Fruit fly (Drosophila melanogaster): ENCODE results near the gene CG11403.

CG11403 gene

dm6 chrX:1275018-1275820, 35.5 kb upstream of the CG11403 start, which contains the start of gene Atf3 (continued):
- peak; percentile 96 for TF ChIP-seq abd-A (tag; optimal IDR thresholded peaks at IDR 0.05)
- peak; percentile 99 for TF ChIP-seq CG12744 (GFP tag; optimal IDR thresholded peaks at IDR 0.05)
- TF ChIP-seq Dip2 (GFP tag; IDR thresholded peaks at IDR 0.05): peak; percentile 83
- TF ChIP-seq CG7357 (GFP tag; IDR thresholded peaks at IDR 0.05): peak; percentile 97
- peak; percentile 99 for TF ChIP-seq CG17361 (GFP tag; IDR thresholded peaks at IDR 0.05)
- peak in 1 of 3 experiments; percentile 59 for TF ChIP-seq Stat92E (GFP tag; optimal IDR thresholded peaks at IDR 0.05)
- TF ChIP-seq CG6689 (GFP tag; IDR thresholded peaks at IDR 0.05): peak; percentile 99
- peak; percentile 98 for TF ChIP-seq phol (tag; optimal IDR thresholded peaks at IDR 0.05)
- TF ChIP-seq ab (GFP tag; optimal IDR thresholded peaks at IDR 0.05): peak; percentile 98
- peak; percentile 97 for TF ChIP-seq CG10462 (GFP tag; optimal IDR thresholded peaks at IDR 0.05)
- TF ChIP-seq Sox102F (GFP tag; optimal IDR thresholded peaks at IDR 0.05): peak; percentile 99
- peak; percentile 97 for TF ChIP-seq NC2β (GFP tag; optimal IDR thresholded peaks at IDR 0.05)
- TF ChIP-seq CG3838 (GFP tag; optimal IDR thresholded peaks at IDR 0.05): peak; percentile 98
- TF ChIP-seq Sox100B (GFP tag; optimal IDR thresholded peaks at IDR 0.05): peak; percentile 99
- TF ChIP-seq Dad (GFP tag; optimal IDR thresholded peaks at IDR 0.05): peak; percentile 99
- peak; percentile 72; the same call in 1 of the 2 replicates for TF ChIP-seq CG4360 (GFP tag; IDR thresholded peaks at IDR 0.05)
- peak; percentile 72 to 79 for TF ChIP-seq insv (GFP tag; optimal IDR thresholded peaks at IDR 0.05)
- peak; percentile 87 for TF ChIP-seq E2f2 (GFP tag; IDR thresholded peaks at IDR 0.05)
- TF ChIP-seq tgo (GFP tag; IDR thresholded peaks at IDR 0.05): peak; percentile 99
- TF ChIP-seq CG3847 (GFP tag; IDR thresholded peaks at IDR 0.05): peak; percentile 99
- peak; percentile 99 for TF ChIP-seq fu2 (GFP tag; optimal IDR thresholded peaks at IDR 0.05)
- peak; percentile 94 for TF ChIP-seq Lhr (GFP tag; optimal IDR thresholded peaks at IDR 0.05)
- TF ChIP-seq CG11456 (GFP tag; IDR thresholded peaks at IDR 0.05): peak; percentile 99
- peak; percentile 29 for TF ChIP-seq gfzf (GFP tag; optimal IDR thresholded peaks at IDR 0.05)
- peak; percentile 98 for TF ChIP-seq Mrtf (GFP tag; IDR thresholded peaks at IDR 0.05)
- TF ChIP-seq CG14965 (GFP tag; optimal IDR thresholded peaks at IDR 0.05; ENCODE audit: borderline replicate concordance): peak; percentile 91
- TF ChIP-seq CG18476 (GFP tag; optimal IDR thresholded peaks at IDR 0.05): peak; percentile 98
- no peak for TF ChIP-seq CG8478 (optimal IDR thresholded peaks at IDR 0.05)
- TF ChIP-seq CG31224 (GFP tag; IDR thresholded peaks at IDR 0.05): peak; percentile 96
- TF ChIP-seq CG9437 (GFP tag; optimal IDR thresholded peaks at IDR 0.05): peak; percentile 95
- peak; percentile 96 for TF ChIP-seq YL-1 (GFP tag; optimal IDR thresholded peaks at IDR 0.05)
- TF ChIP-seq Oli (tag; optimal IDR thresholded peaks at IDR 0.05): peak; percentile 100
- TF ChIP-seq repo (GFP tag; optimal IDR thresholded peaks at IDR 0.05): peak; percentile 98
- 0 out of 2 replicates have a peak, but pooled peaks have one; percentile 28 for TF ChIP-seq Scr (GFP tag; IDR thresholded peaks at IDR 0.05; ENCODE audit: partially characterized antibody)
- TF ChIP-seq CG31365 (tag; optimal IDR thresholded peaks at IDR 0.05): peak; percentile 94
- TF ChIP-seq stwl (tag; optimal IDR thresholded peaks at IDR 0.05): peak; percentile 22
- peak; percentile 92 for TF ChIP-seq CG43689 (GFP tag; IDR thresholded peaks at IDR 0.05)
- peak; percentile 98 for TF ChIP-seq Max (GFP tag; optimal IDR thresholded peaks at IDR 0.05)
- TF ChIP-seq trem (tag; optimal IDR thresholded peaks at IDR 0.05): peak; percentile 94
- peak; percentile 99 for TF ChIP-seq Hr3 (GFP tag; optimal IDR thresholded peaks at IDR 0.05)
- peak; percentile 93 for TF ChIP-seq Lim3 (GFP tag; IDR thresholded peaks at IDR 0.05)
- peak; percentile 93 for TF ChIP-seq psq (GFP tag; optimal IDR thresholded peaks at IDR 0.05)
- TF ChIP-seq CG16779 (GFP tag; IDR thresholded peaks at IDR 0.05): peak; percentile 96
- TF ChIP-seq CG11696 (GFP tag; IDR thresholded peaks at IDR 0.05): peak; percentile 90
- peak; percentile 95 for TF ChIP-seq gce (GFP tag; IDR thresholded peaks at IDR 0.05)
- peak; percentile 92 for TF ChIP-seq CG4707 (GFP tag; optimal IDR thresholded peaks at IDR 0.05)
- peak; percentile 61 for TF ChIP-seq Sry-β (GFP tag; optimal IDR thresholded peaks at IDR 0.05)
- TF ChIP-seq CG11723 (GFP tag; optimal IDR thresholded peaks at IDR 0.05): peak; percentile 98
- peak; percentile 94 for TF ChIP-seq CG17912 (GFP tag; optimal IDR thresholded peaks at IDR 0.05)
